Worm (Caenorhabditis elegans): ENCODE data around the gene Y43F8B.24.

- TF ChIP-seq fax-1 (tag; optimal IDR thresholded peaks at IDR 0.05) = no peak
- TF ChIP-seq ztf-16 (tag; optimal IDR thresholded peaks at IDR 0.05) = no peak
- TF ChIP-seq gmeb-2 (tag; optimal IDR thresholded peaks at IDR 0.05) = no peak
- no peak for TF ChIP-seq pax-1 (tag; optimal IDR thresholded peaks at IDR 0.05)
- no peak for TF ChIP-seq tbx-2 (tag; optimal IDR thresholded peaks at IDR 0.05)
Measured at ce11 chrV:19417836-19418235, 39.4 kb upstream of the Y43F8B.24 start, which contains the start of gene C25F9.15.

Measured in whole organism, late embryonic.